Worm (Caenorhabditis elegans) whole organism, midembryonic: ENCODE measurements around the gene col-171.

Experiments
- cog-1 ChIP-seq: sonication (generic microtip); optimal IDR thresholded peaks from 2 replicates; lab custom pipeline; 2016; ENCODE audit warnings: missing genetic modification characterization, missing compliant biosample characterization
- flt-1 ChIP-seq: fragments of 200-800 bp; sonication (Bioruptor generic); IDR thresholded peaks from 2 replicates; pipeline ENCODE4 v1.3.6; 2022; ENCODE audit warnings: missing genetic modification characterization, missing compliant biosample characterization
- klf-2 ChIP-seq: fragments of 200-800 bp; sonication (Bioruptor generic); conservative IDR thresholded peaks from 2 replicates; pipeline ENCODE4 v1.3.6; 2022; ENCODE audit warnings: missing genetic modification reagents, missing genetic modification characterization, missing compliant biosample characterization
- med-1 ChIP-seq: sonication (generic microtip); optimal IDR thresholded peaks from 2 replicates; lab custom pipeline; 2017; ENCODE audit warnings: missing genetic modification characterization, mild to moderate bottlenecking, missing compliant biosample characterization, antibody characterized with exemption, missing genetic modification reagents; ENCODE audit not compliant: insufficient read depth
- ref-1 ChIP-seq: fragments of 200-800 bp; sonication (Bioruptor generic); conservative IDR thresholded peaks from 2 replicates; pipeline ENCODE4 v1.3.6; 2022; ENCODE audit warnings: missing genetic modification reagents, missing genetic modification characterization, missing compliant biosample characterization
- tab-1 ChIP-seq: fragments of 200-800 bp; sonication (Bioruptor generic); IDR thresholded peaks from 2 replicates; pipeline ENCODE4 v1.3.6; 2022; ENCODE audit warnings: missing genetic modification characterization, missing compliant biosample characterization
- ztf-23 ChIP-seq: fragments of 200-800 bp; sonication (Bioruptor generic); IDR thresholded peaks from 2 replicates; pipeline ENCODE4 v1.3.6; 2022; ENCODE audit warnings: missing genetic modification reagents, missing genetic modification characterization, missing compliant biosample characterization
- ztf-29 ChIP-seq: fragments of 200-800 bp; sonication (Bioruptor generic); IDR thresholded peaks from 2 replicates; pipeline ENCODE4 v1.3.6; 2022; ENCODE audit warnings: missing genetic modification reagents, missing genetic modification characterization, missing compliant biosample characterization

- TF ChIP-seq tab-1 (GFP tag; lab: Robert Waterston, UW) (no peak), ztf-23 (no peak), klf-2 (GFP tag; lab: Robert Waterston, UW) (no peak), ztf-29 (GFP tag; lab: Robert Waterston, UW) (no peak), ref-1 (no peak), med-1 (no peak), flt-1 (no peak), cog-1 (tag; lab: Kevin White, UChicago) (no peak)
These were observed 2.7 kb upstream of the col-171 start, which contains the start of gene col-170 for ce11 chrX:6331409-6331808.
